Fruit fly (Drosophila melanogaster): Measurements from ENCODE around the gene Top2.
A peak's percentile ranks its signal among the peaks of the same experiment; 100 is the strongest.

Gene Top2

DNA sequence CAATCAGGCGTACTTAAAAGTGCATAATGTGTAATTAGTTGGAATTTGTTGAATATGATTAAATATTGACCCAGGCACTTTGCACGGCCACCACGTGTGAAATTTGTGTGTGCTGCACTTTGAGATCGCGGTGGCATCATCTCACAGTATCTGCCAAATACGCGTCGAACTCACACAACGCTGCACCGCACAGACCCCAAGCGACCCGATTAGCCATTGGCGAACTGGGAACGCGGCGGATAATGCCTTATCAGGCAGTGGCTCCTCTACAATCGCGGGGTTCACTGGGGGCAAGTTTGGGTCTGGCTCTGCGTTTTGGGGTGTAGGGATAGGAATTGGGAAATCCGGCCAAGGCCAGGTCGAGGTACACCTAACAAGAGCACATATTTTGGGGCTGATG is 1.9 kb upstream of the Top2 start:
- no peak for TF ChIP-seq Hnf4 (GFP tag; optimal IDR thresholded peaks at IDR 0.05)
- TF ChIP-seq dmrt93B (GFP tag; optimal IDR thresholded peaks at IDR 0.05), result no peak
- TF ChIP-seq Vsx2 (GFP tag; optimal IDR thresholded peaks at IDR 0.05; ENCODE audit: partially characterized antibody), result no peak
- no peak for TF ChIP-seq jim (GFP tag; optimal IDR thresholded peaks at IDR 0.05)
- TF ChIP-seq tai (GFP tag; optimal IDR thresholded peaks at IDR 0.05), result no peak
- TF ChIP-seq CG9705 (GFP tag; optimal IDR thresholded peaks at IDR 0.05), result no peak
- TF ChIP-seq GATAd (GFP tag; optimal IDR thresholded peaks at IDR 0.05), result no peak
- TF ChIP-seq OdsH (GFP tag; optimal IDR thresholded peaks at IDR 0.05), result no peak
- TF ChIP-seq psq (GFP tag; optimal IDR thresholded peaks at IDR 0.05), result no peak
- no peak for TF ChIP-seq Hr78 (GFP tag; optimal IDR thresholded peaks at IDR 0.05)
- TF ChIP-seq Myc (optimal IDR thresholded peaks at IDR 0.05), result no peak
- TF ChIP-seq rgr (GFP tag; optimal IDR thresholded peaks at IDR 0.05), result no peak
- TF ChIP-seq br (GFP tag; optimal IDR thresholded peaks at IDR 0.05), result no peak
- TF ChIP-seq CG32264 (GFP tag; optimal IDR thresholded peaks at IDR 0.05), result no peak
- no peak for TF ChIP-seq usp (GFP tag; optimal IDR thresholded peaks at IDR 0.05)
- TF ChIP-seq dl (GFP tag; optimal IDR thresholded peaks at IDR 0.05; ENCODE audit: insufficient read depth in 1 of 2, partially characterized antibody in 2 of 2), result no peak
- no peak for TF ChIP-seq Jra (GFP tag; optimal IDR thresholded peaks at IDR 0.05)
- no peak for TF ChIP-seq lola (GFP tag; optimal IDR thresholded peaks at IDR 0.05)
- no peak for TF ChIP-seq HLH106 (tag; optimal IDR thresholded peaks at IDR 0.05)

DNA sequence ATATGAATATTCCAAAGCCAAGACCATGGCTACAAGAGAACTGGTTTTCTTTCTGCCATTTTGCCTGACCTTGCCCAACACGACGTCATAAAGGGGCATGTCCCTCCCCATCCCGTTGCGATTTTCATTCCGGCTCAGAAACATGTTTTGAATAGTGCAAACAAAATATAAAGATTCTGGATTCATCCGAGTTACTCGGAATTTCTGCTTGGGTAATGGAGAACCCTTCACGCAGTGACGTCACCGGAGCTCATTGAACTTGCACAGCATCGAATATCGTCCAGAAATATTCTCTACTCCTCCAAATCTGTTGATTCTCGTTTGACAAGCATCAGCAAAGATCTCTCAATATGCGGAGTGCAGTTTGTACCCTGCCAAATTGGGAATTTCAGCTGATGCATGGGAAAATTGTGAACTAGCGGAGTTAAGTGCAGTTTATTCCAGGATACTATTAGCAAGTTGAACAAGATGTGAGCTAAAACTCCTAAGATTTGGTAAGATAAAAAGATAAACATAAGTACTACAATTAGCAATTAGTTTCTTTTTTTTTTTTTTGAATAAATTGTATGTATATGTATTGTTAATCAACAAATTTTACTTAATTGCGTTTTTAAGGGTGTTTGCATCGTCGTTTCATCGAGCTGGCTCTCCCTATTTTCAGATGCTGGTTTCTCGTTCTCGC is 921 bp upstream of the Top2 start, which contains the start of gene CG10026:
Gene CG10026, plus strand, starts transcription at position 187 of the 682 bp plus-strand sequence.
- TF ChIP-seq pan (optimal IDR thresholded peaks at IDR 0.05) (no peak), Dif (GFP tag; optimal IDR thresholded peaks at IDR 0.05; ENCODE audit: partially characterized antibody) (peak; percentile 34), Sp1 (GFP tag; optimal IDR thresholded peaks at IDR 0.05) (peak; percentile 51), foxo (GFP tag; optimal IDR thresholded peaks at IDR 0.05) (peak in 1 of 2 experiments; percentile 16), brk (GFP tag; optimal IDR thresholded peaks at IDR 0.05) (no peak), dl (GFP tag; optimal IDR thresholded peaks at IDR 0.05; ENCODE audit: insufficient read depth in 1 of 2, partially characterized antibody in 2 of 2) (no peak), dmrt93B (GFP tag; optimal IDR thresholded peaks at IDR 0.05) (no peak), usp (GFP tag; optimal IDR thresholded peaks at IDR 0.05) (no peak), h (GFP tag; optimal IDR thresholded peaks at IDR 0.05) (peak; percentile 25), sv (GFP tag; optimal IDR thresholded peaks at IDR 0.05) (no peak), CG32264 (GFP tag; optimal IDR thresholded peaks at IDR 0.05) (no peak), GATAd (GFP tag; optimal IDR thresholded peaks at IDR 0.05) (no peak), HLH106 (tag; optimal IDR thresholded peaks at IDR 0.05) (peak; percentile 53), CrebA (GFP tag; optimal IDR thresholded peaks at IDR 0.05; ENCODE audit: borderline replicate concordance) (no peak), ey (GFP tag; optimal IDR thresholded peaks at IDR 0.05) (peak; percentile 59), br (GFP tag; optimal IDR thresholded peaks at IDR 0.05) (peak; percentile 59), OdsH (GFP tag; optimal IDR thresholded peaks at IDR 0.05) (peak; percentile 58), psq (GFP tag; optimal IDR thresholded peaks at IDR 0.05) (peak; percentile 61), lola (GFP tag; optimal IDR thresholded peaks at IDR 0.05) (no peak), Jra (GFP tag; optimal IDR thresholded peaks at IDR 0.05) (no peak), Dfd (GFP tag; optimal IDR thresholded peaks at IDR 0.05) (no peak), Hnf4 (GFP tag; optimal IDR thresholded peaks at IDR 0.05) (no peak), N (GFP tag; optimal IDR thresholded peaks at IDR 0.05) (no peak), woc (GFP tag; optimal IDR thresholded peaks at IDR 0.05) (peak; percentile 31), sage (GFP tag; optimal IDR thresholded peaks at IDR 0.05) (no peak), rgr (GFP tag; optimal IDR thresholded peaks at IDR 0.05) (peak; percentile 62), Abd-B (GFP tag; optimal IDR thresholded peaks at IDR 0.05) (no peak), Mio (GFP tag; optimal IDR thresholded peaks at IDR 0.05) (no peak), Myc (optimal IDR thresholded peaks at IDR 0.05) (no peak), tai (GFP tag; optimal IDR thresholded peaks at IDR 0.05) (no peak), Rel (GFP tag; optimal IDR thresholded peaks at IDR 0.05) (no peak), Rel (tag; optimal IDR thresholded peaks at IDR 0.05) (no peak), dsf (GFP tag; optimal IDR thresholded peaks at IDR 0.05; ENCODE audit: borderline replicate concordance) (no peak), fru (GFP tag; optimal IDR thresholded peaks at IDR 0.05) (peak; percentile 52)

All from whole organism, wandering third instar larva.